Worm (Caenorhabditis elegans) whole organism, L4 larva: Measurements from ENCODE around the gene C51E3.9.

Experiments
- R02D3.7 ChIP-seq: fragments of 150-350 bp; sonication (generic microtip); optimal IDR thresholded peaks from 3 replicates; lab custom pipeline; 2014; ENCODE audit warnings: missing biosample characterization, missing genetic modification characterization
- ZK546.5 ChIP-seq, 2 experiments: sonication (generic microtip); optimal IDR thresholded peaks; 2 replicates each; lab custom pipeline; 2017; ENCODE audit warnings: missing biosample characterization in 2 of 2, missing genetic modification characterization in 2 of 2
- aha-1 ChIP-seq: fragments of 150-350 bp; peaks from one replicate; lab custom pipeline; 2014; ENCODE audit warnings: missing biosample characterization, missing genetic modification characterization
- lin-15B ChIP-seq: fragments of 150-350 bp; sonication (generic microtip); optimal IDR thresholded peaks from 3 replicates; lab custom pipeline; 2014; ENCODE audit warnings: missing biosample characterization, missing genetic modification characterization
- lin-38 ChIP-seq: fragments of 200-800 bp; sonication (Bioruptor generic); IDR thresholded peaks from 2 replicates; pipeline ENCODE4 v1.3.6; 2022; ENCODE audit warnings: missing genetic modification reagents, missing genetic modification characterization, missing compliant biosample characterization
- lsy-2 ChIP-seq, 2 experiments: fragments of 150-350 bp in 1 of 2; sonication (generic microtip) in 1 of 2; optimal IDR thresholded peaks; 2 replicates each; lab custom pipeline; 2014 to 2017; ENCODE audit warnings: missing biosample characterization in 2 of 2, missing genetic modification characterization in 2 of 2
- mdl-1 ChIP-seq, 2 experiments: fragments of 150-350 bp in 1 of 2; sonication (generic microtip) in 1 of 2; optimal IDR thresholded peaks; 2 replicates each; lab custom pipeline; 2014 to 2017; ENCODE audit warnings: missing biosample characterization in 2 of 2, missing genetic modification characterization in 2 of 2
- mep-1 ChIP-seq: fragments of 150-350 bp; sonication (generic microtip); optimal IDR thresholded peaks from 3 replicates; lab custom pipeline; 2014; ENCODE audit warnings: missing biosample characterization, missing genetic modification characterization
- nhr-11 ChIP-seq: fragments of 150-350 bp; optimal IDR thresholded peaks from 2 replicates; lab custom pipeline; 2014; ENCODE audit warnings: missing biosample characterization, missing genetic modification characterization
- nhr-237 ChIP-seq: sonication (generic microtip); optimal IDR thresholded peaks from 2 replicates; lab custom pipeline; 2017; ENCODE audit warnings: missing biosample characterization, missing genetic modification characterization
- unc-130 ChIP-seq: sonication (generic microtip); optimal IDR thresholded peaks from 2 replicates; lab custom pipeline; 2016; ENCODE audit warnings: missing genetic modification reagents, missing genetic modification characterization, missing compliant biosample characterization

DNA sequence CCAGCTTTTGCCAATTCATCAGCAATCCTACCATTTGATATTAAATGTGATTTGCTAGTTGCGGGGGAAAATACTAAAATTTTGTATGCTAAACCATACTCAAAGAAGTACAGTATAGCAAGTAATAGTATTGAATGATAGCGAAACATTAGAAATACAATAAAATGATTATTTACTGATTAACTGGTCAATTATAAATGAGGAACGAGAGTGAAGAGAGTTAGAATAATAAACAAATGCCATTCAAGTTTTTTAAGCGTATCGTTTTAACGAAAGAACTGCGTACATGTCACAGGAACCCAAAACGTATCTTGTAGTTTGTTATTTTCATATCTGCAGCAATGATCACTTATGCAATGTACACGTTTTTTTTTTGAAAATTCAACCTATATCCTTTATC, 47.3 kb upstream of the C51E3.9 start, which contains the start of gene ugt-47:
- TF ChIP-seq unc-130 (GFP tag; lab: Kevin White, UChicago) (no peak), lsy-2 (tag; optimal IDR thresholded peaks at IDR 0.05; lab: Kevin White, UChicago) (no peak), nhr-237 (no peak), lin-38 (GFP tag; lab: Robert Waterston, UW) (no peak), ZK546.5 (tag; optimal IDR thresholded peaks at IDR 0.05; lab: Kevin White, UChicago) (no peak), R02D3.7 (tag; lab: Kevin White, UChicago) (no peak), nhr-11 (tag; lab: Kevin White, UChicago) (no peak), mdl-1 (tag; optimal IDR thresholded peaks at IDR 0.05; lab: Kevin White, UChicago) (no peak), lin-15B (no peak), mep-1 (tag; lab: Kevin White, UChicago) (no peak), aha-1 (tag; lab: Kevin White, UChicago) (no peak)
